Fruit fly (Drosophila melanogaster) whole organism, adult: ENCODE measurements around the gene CG11811.

Experiments
- CG11617 ChIP-seq: fragments of 200-800 bp; sonication (Bioruptor generic); optimal IDR thresholded peaks from 2 replicates; lab custom pipeline; 2017; ENCODE audit warnings: mild to moderate bottlenecking, missing biosample characterization, missing genetic modification reagents, missing genetic modification characterization
- CG12768 ChIP-seq: fragments of 200-800 bp; sonication (Bioruptor generic); optimal IDR thresholded peaks from 2 replicates; lab custom pipeline; 2017; ENCODE audit warnings: missing biosample characterization, missing genetic modification characterization, mild to moderate bottlenecking, moderate library complexity, missing genetic modification reagents
- CG14711 ChIP-seq: fragments of 200-800 bp; sonication (Bioruptor generic); optimal IDR thresholded peaks from 2 replicates; lab custom pipeline; 2018; ENCODE audit warnings: missing biosample characterization, mild to moderate bottlenecking, missing genetic modification characterization, moderate library complexity
- CG1620 ChIP-seq: fragments of 200-800 bp; sonication (Bioruptor generic); optimal IDR thresholded peaks from 2 replicates; lab custom pipeline; 2016; ENCODE audit warnings: missing biosample characterization, missing genetic modification characterization
- CG33017 ChIP-seq: fragments of 200-800 bp; sonication (Bioruptor generic); optimal IDR thresholded peaks from 2 replicates; lab custom pipeline; 2018; ENCODE audit warnings: missing biosample characterization, mild to moderate bottlenecking, missing genetic modification characterization, moderate library complexity
- CG5204 ChIP-seq: fragments of 200-800 bp; sonication (Bioruptor generic); optimal IDR thresholded peaks from 2 replicates; lab custom pipeline; 2016; ENCODE audit warnings: missing biosample characterization, missing genetic modification characterization
- CG7045 ChIP-seq: fragments of 200-800 bp; sonication (Bioruptor generic); optimal IDR thresholded peaks from 2 replicates; lab custom pipeline; 2017; ENCODE audit warnings: missing biosample characterization, mild to moderate bottlenecking, missing genetic modification characterization
- CG7101 ChIP-seq: fragments of 200-800 bp; sonication (Bioruptor generic); optimal IDR thresholded peaks from 2 replicates; lab custom pipeline; 2018; ENCODE audit warnings: missing biosample characterization, mild to moderate bottlenecking, missing genetic modification characterization, moderate library complexity
- Clk ChIP-seq: fragments of 200-800 bp; sonication (Bioruptor generic); optimal IDR thresholded peaks from 2 replicates; lab custom pipeline; 2017; ENCODE audit warnings: missing biosample characterization, missing genetic modification characterization
- Crg-1 ChIP-seq: fragments of 200-800 bp; sonication (Bioruptor generic); optimal IDR thresholded peaks from 2 replicates; lab custom pipeline; 2016; ENCODE audit warnings: missing biosample characterization, missing genetic modification characterization
- Hr96 ChIP-seq: fragments of 200-800 bp; sonication (Bioruptor generic); optimal IDR thresholded peaks from 2 replicates; lab custom pipeline; 2016; ENCODE audit warnings: missing biosample characterization, missing genetic modification characterization
- Mnt ChIP-seq: fragments of 200-800 bp; sonication (Bioruptor generic); optimal IDR thresholded peaks from 2 replicates; lab custom pipeline; 2016; ENCODE audit warnings: missing biosample characterization, mild to moderate bottlenecking, missing genetic modification characterization
- bab1 ChIP-seq: fragments of 200-800 bp; sonication (Bioruptor generic); optimal IDR thresholded peaks from 3 replicates; lab custom pipeline; 2019; ENCODE audit warnings: missing biosample characterization, mild to moderate bottlenecking, missing genetic modification characterization, moderate library complexity
- cic ChIP-seq: fragments of 200-800 bp; sonication (Bioruptor generic); optimal IDR thresholded peaks from 2 replicates; lab custom pipeline; 2017; ENCODE audit warnings: missing biosample characterization, mild to moderate bottlenecking, missing genetic modification characterization, moderate library complexity
- cnc ChIP-seq, 2 experiments: fragments of >200 bp; optimal IDR thresholded peaks; 2 replicates each; lab custom pipeline; 2017
- kay ChIP-seq: fragments of 200-800 bp; sonication (Bioruptor generic); peaks from one replicate; lab custom pipeline; 2016; ENCODE audit warnings: missing biosample characterization, missing genetic modification characterization, borderline replicate concordance
- ovo ChIP-seq: fragments of 200-800 bp; sonication (Bioruptor generic); optimal IDR thresholded peaks from 2 replicates; lab custom pipeline; 2016; ENCODE audit warnings: missing biosample characterization, missing genetic modification characterization
- pad ChIP-seq: fragments of 200-800 bp; sonication (Bioruptor generic); optimal IDR thresholded peaks from 3 replicates; lab custom pipeline; 2017; ENCODE audit warnings: missing biosample characterization, missing genetic modification characterization, mild to moderate bottlenecking, moderate library complexity, missing genetic modification reagents
- tj ChIP-seq: fragments of 200-800 bp; sonication (Bioruptor generic); optimal IDR thresholded peaks from 3 replicates; lab custom pipeline; 2017; ENCODE audit warnings: missing biosample characterization, mild to moderate bottlenecking, missing genetic modification characterization, moderate library complexity
- toe ChIP-seq: fragments of 200-800 bp; sonication (Bioruptor generic); optimal IDR thresholded peaks from 2 replicates; lab custom pipeline; 2016; ENCODE audit warnings: missing biosample characterization, missing genetic modification characterization

The CG11811 gene

DNA sequence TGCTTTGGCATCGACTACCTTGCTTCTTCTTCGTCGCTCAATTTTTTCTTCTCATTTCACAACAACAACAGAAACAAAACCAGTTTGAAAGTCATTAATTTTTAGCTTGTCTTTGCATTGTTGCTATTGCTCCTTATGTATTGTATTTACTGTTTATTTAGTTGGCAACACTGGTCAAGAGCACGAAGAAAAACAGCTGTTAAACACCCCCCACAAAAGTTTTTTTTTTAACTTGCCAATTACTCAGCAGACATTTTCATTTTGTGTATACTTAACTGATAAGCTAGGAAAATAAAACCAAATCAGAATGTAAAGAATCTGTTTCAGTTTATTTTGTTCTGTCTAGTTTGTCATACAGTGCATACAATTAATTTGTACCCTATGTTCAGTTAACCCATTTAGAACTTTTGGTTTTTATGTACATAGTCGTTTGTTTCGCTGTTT lies 11.1 kb upstream of the CG11811 start:
- no peak for TF ChIP-seq pad (GFP tag; lab: Kevin White, UChicago)
- no peak for TF ChIP-seq ovo
- TF ChIP-seq CG33017 (tag; lab: Kevin White, UChicago) = no peak
- no peak for TF ChIP-seq Crg-1
- TF ChIP-seq CG1620 = no peak
- no peak for TF ChIP-seq kay
- TF ChIP-seq cic (GFP tag; lab: Kevin White, UChicago) = no peak
- TF ChIP-seq Mnt = no peak
- TF ChIP-seq Hr96 (GFP tag; lab: Kevin White, UChicago) = no peak
- peak; percentile 20 for TF ChIP-seq CG14711
- peak; percentile 11 for TF ChIP-seq tj
- TF ChIP-seq CG7045 = no peak
- no peak for TF ChIP-seq CG5204 (GFP tag; lab: Kevin White, UChicago)
- TF ChIP-seq bab1 (GFP tag; lab: Kevin White, UChicago) = no peak
- peak; percentile 7 for TF ChIP-seq CG7101 (tag; lab: Kevin White, UChicago)
- TF ChIP-seq CG12768 (GFP tag; lab: Kevin White, UChicago) = no peak

DNA sequence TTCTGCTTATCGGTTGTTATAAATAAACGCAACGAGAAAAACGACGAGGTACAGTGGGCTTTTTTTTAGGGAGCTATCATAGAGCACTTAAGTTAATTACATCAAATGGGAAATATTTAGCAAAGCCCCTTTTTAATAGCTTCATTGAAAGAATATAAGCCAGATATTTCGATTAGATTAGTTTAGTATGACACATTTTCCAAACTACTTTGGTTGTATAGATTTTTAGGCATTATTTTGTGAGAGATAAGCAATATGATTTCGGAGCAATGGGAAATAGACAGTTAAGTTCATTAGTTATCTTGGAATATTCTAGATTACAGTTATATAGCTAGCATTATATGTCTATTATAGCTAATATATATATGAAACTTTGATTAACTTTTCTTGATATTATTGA lies 10.6 kb upstream of the CG11811 start:
- TF ChIP-seq kay = peak; percentile 93
- TF ChIP-seq CG12768 (GFP tag; lab: Kevin White, UChicago) = no peak

DNA sequence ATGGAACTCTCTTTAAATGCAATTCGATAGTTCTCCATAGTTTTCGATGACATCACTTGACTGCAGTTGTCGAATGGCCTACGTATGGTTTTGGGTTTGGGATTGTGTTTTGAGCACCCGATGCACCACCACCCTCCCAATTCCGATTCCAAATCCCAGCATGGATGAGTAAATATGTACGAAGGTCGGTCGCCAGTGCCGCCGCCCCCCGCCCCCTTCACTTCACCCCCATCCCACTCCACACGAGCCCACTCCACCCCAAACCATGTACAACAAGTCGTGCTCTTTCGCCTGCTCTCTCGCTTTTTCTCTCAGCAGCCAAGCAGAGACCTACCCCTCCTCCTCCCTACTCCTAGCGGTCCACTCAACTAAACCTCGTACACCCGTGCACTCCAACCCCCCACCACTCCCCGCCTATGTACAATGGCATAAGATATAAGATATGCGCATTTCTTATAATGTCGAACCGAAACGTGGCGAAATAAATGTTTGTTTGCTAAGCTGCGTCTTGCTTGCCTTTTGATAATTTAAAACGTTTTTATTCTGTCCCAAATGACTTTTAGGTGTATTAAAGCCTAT lies 10.0 kb upstream of the CG11811 start:
- TF ChIP-seq toe (GFP tag; lab: Kevin White, UChicago) (no peak), Clk (no peak), cic (GFP tag; lab: Kevin White, UChicago) (peak; percentile 37), CG11617 (no peak), CG7045 (no peak), CG1620 (no peak), Hr96 (GFP tag; lab: Kevin White, UChicago) (no peak), pad (GFP tag; lab: Kevin White, UChicago) (no peak), cnc (optimal IDR thresholded peaks at IDR 0.05; lab: Kevin White, UChicago) (no peak), CG33017 (tag; lab: Kevin White, UChicago) (no peak), kay (peak; percentile 3), ovo (no peak), bab1 (GFP tag; lab: Kevin White, UChicago) (no peak), Crg-1 (no peak), CG14711 (peak; percentile 0), CG12768 (GFP tag; lab: Kevin White, UChicago) (peak; percentile 37), CG5204 (GFP tag; lab: Kevin White, UChicago) (no peak), tj (no peak), CG7101 (tag; lab: Kevin White, UChicago) (no peak), Mnt (no peak)

DNA sequence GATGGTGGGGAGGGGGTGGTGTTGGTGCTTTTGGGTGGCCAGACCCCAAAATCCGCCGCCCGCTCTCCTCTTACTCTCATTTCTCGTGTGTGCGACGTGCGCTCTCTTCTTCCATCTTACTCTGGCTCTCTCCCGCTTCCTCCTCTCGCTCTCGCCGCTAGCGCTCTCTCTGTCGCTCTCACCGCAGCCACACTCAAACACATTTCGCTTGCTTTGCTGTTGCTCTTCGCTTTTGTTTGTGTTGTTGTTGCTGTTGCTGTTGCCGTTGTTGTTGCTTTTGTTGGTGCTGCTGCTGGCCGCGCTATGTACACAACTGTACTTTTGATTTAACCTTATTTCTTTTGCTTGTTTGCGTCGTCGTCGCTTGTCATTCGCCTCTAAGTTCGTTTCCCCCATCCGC lies 9.0 kb upstream of the CG11811 start:
- TF ChIP-seq CG7101 (tag; lab: Kevin White, UChicago) (no peak), Clk (peak; percentile 34), CG12768 (GFP tag; lab: Kevin White, UChicago) (peak; percentile 18), Crg-1 (peak; percentile 6), tj (no peak), CG7045 (no peak), CG33017 (tag; lab: Kevin White, UChicago) (peak; percentile 26), Mnt (no peak), pad (GFP tag; lab: Kevin White, UChicago) (no peak), CG14711 (peak; percentile 0), cic (GFP tag; lab: Kevin White, UChicago) (peak; percentile 49)

DNA sequence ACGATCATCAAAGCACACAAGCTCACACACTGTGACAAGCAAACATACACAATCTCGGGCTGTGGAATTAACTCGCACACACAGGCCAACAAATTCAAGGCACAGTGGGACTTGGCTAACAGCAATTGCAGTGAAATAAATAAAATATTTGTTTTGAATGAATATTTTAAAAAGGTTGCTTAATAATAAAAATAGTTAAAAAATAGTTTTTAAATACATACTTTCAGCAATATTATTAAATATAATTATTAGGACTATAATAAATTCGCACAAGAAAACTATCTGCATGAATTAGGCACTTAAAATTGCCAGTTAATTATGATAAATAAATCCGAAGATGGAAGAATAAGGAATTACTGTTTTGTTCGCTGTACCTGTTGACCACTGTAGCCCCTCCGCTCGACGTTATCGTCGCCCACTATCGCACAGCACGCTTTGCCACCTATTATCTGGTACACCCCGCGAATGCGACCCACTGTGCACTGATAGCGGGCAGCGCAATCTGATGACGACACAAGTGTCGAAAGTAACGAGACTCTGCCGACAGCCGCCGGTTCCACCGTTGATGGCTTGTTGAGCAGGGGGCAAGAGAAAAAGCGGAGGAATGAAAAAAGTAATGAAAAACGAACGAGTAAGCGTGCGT lies 8.0 kb upstream of the CG11811 start:
- peak; percentile 78 for TF ChIP-seq kay
- TF ChIP-seq toe (GFP tag; lab: Kevin White, UChicago) = peak; percentile 81
- peak; percentile 87 for TF ChIP-seq tj
- TF ChIP-seq ovo = peak; percentile 69
- peak; percentile 97 for TF ChIP-seq CG33017 (tag; lab: Kevin White, UChicago)
- peak; percentile 95 for TF ChIP-seq cic (GFP tag; lab: Kevin White, UChicago)
- TF ChIP-seq CG11617 = peak; percentile 99
- peak; percentile 97 for TF ChIP-seq CG7101 (tag; lab: Kevin White, UChicago)
- TF ChIP-seq Mnt = peak; percentile 90
- peak; percentile 92 for TF ChIP-seq CG14711
- TF ChIP-seq bab1 (GFP tag; lab: Kevin White, UChicago) = peak; percentile 90
- TF ChIP-seq pad (GFP tag; lab: Kevin White, UChicago) = peak; percentile 93
- peak; percentile 99 for TF ChIP-seq CG12768 (GFP tag; lab: Kevin White, UChicago)
- peak; percentile 98 for TF ChIP-seq CG7045
- peak; percentile 97 for TF ChIP-seq Clk
- no peak for TF ChIP-seq CG5204 (GFP tag; lab: Kevin White, UChicago)
- peak; percentile 95 for TF ChIP-seq Crg-1
- TF ChIP-seq cnc (optimal IDR thresholded peaks at IDR 0.05; lab: Kevin White, UChicago) = no peak
- peak; percentile 85 for TF ChIP-seq Hr96 (GFP tag; lab: Kevin White, UChicago)
- peak; percentile 78 for TF ChIP-seq CG1620

DNA sequence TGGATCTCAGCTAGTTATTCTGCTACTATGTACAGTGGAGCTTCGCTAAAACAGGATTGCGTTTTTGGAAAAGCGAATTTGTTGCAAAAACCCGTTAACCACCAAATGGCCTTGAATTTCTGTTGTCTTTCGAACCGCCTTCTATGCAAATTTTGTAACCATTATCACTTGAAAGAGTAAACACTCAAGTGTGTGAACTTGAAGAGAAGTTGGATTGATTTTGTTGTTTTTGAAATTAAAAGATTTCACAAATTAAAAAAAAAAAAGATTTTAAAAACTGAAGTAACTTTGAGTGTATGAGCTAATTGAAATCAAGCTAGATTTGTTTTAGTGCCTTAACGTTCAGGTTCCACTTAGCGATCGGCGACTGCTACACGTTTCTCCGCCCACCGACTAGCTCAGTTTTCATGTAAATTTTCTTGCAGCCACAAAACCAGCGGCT lies 6.9 kb upstream of the CG11811 start:
- peak; percentile 61 for TF ChIP-seq bab1 (GFP tag; lab: Kevin White, UChicago)
- peak; percentile 7 for TF ChIP-seq cic (GFP tag; lab: Kevin White, UChicago)
- TF ChIP-seq kay = no peak
- peak; percentile 8 for TF ChIP-seq Crg-1
- no peak for TF ChIP-seq Mnt
- peak; percentile 58 for TF ChIP-seq CG11617
- TF ChIP-seq CG1620 = no peak
- TF ChIP-seq CG5204 (GFP tag; lab: Kevin White, UChicago) = no peak
- peak; percentile 65 for TF ChIP-seq CG12768 (GFP tag; lab: Kevin White, UChicago)
- TF ChIP-seq CG7045 = peak; percentile 52
- no peak for TF ChIP-seq CG14711
- TF ChIP-seq Hr96 (GFP tag; lab: Kevin White, UChicago) = no peak
- peak; percentile 4 for TF ChIP-seq tj
- TF ChIP-seq Clk = peak; percentile 2
- peak; percentile 35 for TF ChIP-seq pad (GFP tag; lab: Kevin White, UChicago)
- no peak for TF ChIP-seq ovo
- no peak for TF ChIP-seq toe (GFP tag; lab: Kevin White, UChicago)
- peak; percentile 46 for TF ChIP-seq CG7101 (tag; lab: Kevin White, UChicago)
- TF ChIP-seq cnc (optimal IDR thresholded peaks at IDR 0.05; lab: Kevin White, UChicago) = no peak
- TF ChIP-seq CG33017 (tag; lab: Kevin White, UChicago) = peak; percentile 51
